Fruit fly (Drosophila melanogaster): Measurements from ENCODE around the gene CG31798.

DNA sequence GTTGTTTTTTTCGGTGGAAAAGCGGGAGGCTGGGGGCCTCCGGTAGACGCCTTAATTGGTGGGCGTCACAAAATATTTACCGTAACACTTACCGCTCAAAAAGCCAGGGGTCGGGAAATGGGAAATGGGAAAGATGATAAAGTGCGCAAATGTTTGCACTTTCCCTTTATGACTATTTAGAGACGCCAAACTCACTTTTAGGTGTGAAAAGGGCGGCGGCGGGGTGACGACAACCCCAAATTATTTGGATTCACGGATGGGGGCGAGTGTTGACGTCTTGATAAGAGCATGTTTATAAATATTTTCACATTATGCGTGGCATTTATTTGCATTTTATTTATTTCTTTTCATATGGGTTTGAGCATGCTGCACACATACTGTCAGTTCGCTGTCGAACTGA lies 23.9 kb upstream of the CG31798 start, which contains the start of gene CG17349:
- TF ChIP-seq Crg-1 (GFP tag; optimal IDR thresholded peaks at IDR 0.05) (no peak), Mnt (GFP tag; optimal IDR thresholded peaks at IDR 0.05) (no peak), Hr96 (GFP tag; optimal IDR thresholded peaks at IDR 0.05) (no peak), cnc (optimal IDR thresholded peaks at IDR 0.05) (no peak), CG14711 (tag; optimal IDR thresholded peaks at IDR 0.05) (no peak), toe (GFP tag; optimal IDR thresholded peaks at IDR 0.05) (no peak), ovo (GFP tag; optimal IDR thresholded peaks at IDR 0.05) (no peak), CG5204 (GFP tag; optimal IDR thresholded peaks at IDR 0.05) (no peak), kay (GFP tag; ENCODE audit: borderline replicate concordance) (no peak), CG1620 (GFP tag; optimal IDR thresholded peaks at IDR 0.05) (no peak), tj (GFP tag; optimal IDR thresholded peaks at IDR 0.05) (no peak), CG12768 (GFP tag; optimal IDR thresholded peaks at IDR 0.05) (no peak), CG33017 (tag; optimal IDR thresholded peaks at IDR 0.05) (no peak), pad (GFP tag; optimal IDR thresholded peaks at IDR 0.05) (no peak)
